Worm (Caenorhabditis elegans) whole organism, L4/young adult: ENCODE results near the gene srh-115.

Experiments
- W03F9.2 ChIP-seq: fragments of 150-350 bp; optimal IDR thresholded peaks from 2 replicates; lab custom pipeline; 2014; ENCODE audit warnings: missing biosample characterization, missing genetic modification characterization
- dao-5 ChIP-seq: sonication (generic microtip); optimal IDR thresholded peaks from 2 replicates; lab custom pipeline; 2016; ENCODE audit warnings: missing genotype, missing genetic modification characterization, moderate library complexity, missing compliant biosample characterization
- him-1 ChIP-seq: sonication (generic microtip); optimal IDR thresholded peaks from 2 replicates; lab custom pipeline; 2016; ENCODE audit warnings: missing genotype, missing genetic modification reagents, missing genetic modification characterization, missing compliant biosample characterization

DNA sequence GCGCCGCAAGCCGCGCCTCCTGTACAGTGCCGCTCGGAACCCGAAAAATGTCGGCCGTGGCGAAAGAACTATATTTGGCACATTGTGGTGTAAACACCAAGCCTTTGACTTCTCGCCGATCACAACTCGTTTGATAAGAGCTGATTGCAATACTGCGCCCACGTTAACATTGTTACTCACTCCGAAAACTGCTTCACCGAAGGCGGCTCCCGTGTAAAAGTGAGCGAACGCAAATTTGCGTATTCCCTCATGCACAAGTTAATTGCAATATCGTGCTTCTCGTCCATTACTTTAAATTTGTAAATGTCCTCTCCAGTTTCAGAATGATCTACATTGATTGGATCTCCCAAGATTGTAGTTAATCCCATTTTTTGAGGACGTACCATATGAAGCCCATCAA is 28.6 kb downstream of the srh-115 start:
- TF ChIP-seq him-1 (no peak), W03F9.2 (tag; lab: Kevin White, UChicago) (no peak), dao-5 (tag; lab: Kevin White, UChicago) (no peak)
